Worm (Caenorhabditis elegans): ENCODE measurements around the gene nhr-175.

nhr-175 gene

ce11 chrV:13892457-13893375, 26.2 kb downstream of the nhr-175 start, which contains the start of gene sptl-3:
Gene sptl-3 (plus strand): TSS chrV:13893325.
- TF ChIP-seq ceh-13 (GFP tag; optimal IDR thresholded peaks at IDR 0.05) (no peak), pes-1 (GFP tag; IDR thresholded peaks at IDR 0.05) (no peak)

ce11 chrV:13893583-13893982, 27.1 kb downstream of the nhr-175 start:
- TF ChIP-seq sea-1 (GFP tag; conservative IDR thresholded peaks at IDR 0.05) = no peak
- no peak for TF ChIP-seq tbx-37 (GFP tag; conservative IDR thresholded peaks at IDR 0.05)
- no peak for TF ChIP-seq hnd-1 (tag; optimal IDR thresholded peaks at IDR 0.05)
- no peak for TF ChIP-seq ets-7 (tag; optimal IDR thresholded peaks at IDR 0.05)
- no peak for TF ChIP-seq B0310.2 (tag; optimal IDR thresholded peaks at IDR 0.05)
- TF ChIP-seq hmbx-1 (tag; optimal IDR thresholded peaks at IDR 0.05) = no peak
- no peak for TF ChIP-seq tra-4 (tag; optimal IDR thresholded peaks at IDR 0.05)
- TF ChIP-seq ceh-13 (GFP tag; optimal IDR thresholded peaks at IDR 0.05) = no peak
- no peak for TF ChIP-seq tbx-11 (GFP tag; IDR thresholded peaks at IDR 0.05)
- no peak for TF ChIP-seq flt-1 (GFP tag; IDR thresholded peaks at IDR 0.05)
- no peak for TF ChIP-seq aly-1 (tag; optimal IDR thresholded peaks at IDR 0.05)
- no peak for TF ChIP-seq hmg-4 (GFP tag; optimal IDR thresholded peaks at IDR 0.05)
- no peak for TF ChIP-seq ama-1 (optimal IDR thresholded peaks at IDR 0.05)
- TF ChIP-seq ceh-36 (tag; optimal IDR thresholded peaks at IDR 0.05) = no peak
- TF ChIP-seq scrt-1 (GFP tag; IDR thresholded peaks at IDR 0.05) = no peak
- no peak for TF ChIP-seq pes-1 (GFP tag; IDR thresholded peaks at IDR 0.05)

- TF ChIP-seq tbx-11 (GFP tag; IDR thresholded peaks at IDR 0.05) (no peak), ceh-13 (GFP tag; optimal IDR thresholded peaks at IDR 0.05) (no peak), ama-1 (optimal IDR thresholded peaks at IDR 0.05) (no peak), flt-1 (GFP tag; IDR thresholded peaks at IDR 0.05) (no peak), tbx-37 (GFP tag; conservative IDR thresholded peaks at IDR 0.05) (no peak), ets-7 (tag; optimal IDR thresholded peaks at IDR 0.05) (no peak), hmbx-1 (tag; optimal IDR thresholded peaks at IDR 0.05) (no peak), scrt-1 (GFP tag; IDR thresholded peaks at IDR 0.05) (no peak), hnd-1 (tag; optimal IDR thresholded peaks at IDR 0.05) (no peak), aly-1 (tag; optimal IDR thresholded peaks at IDR 0.05) (no peak), tra-4 (tag; optimal IDR thresholded peaks at IDR 0.05) (no peak), ceh-36 (tag; optimal IDR thresholded peaks at IDR 0.05) (no peak), pes-1 (GFP tag; IDR thresholded peaks at IDR 0.05) (no peak), B0310.2 (tag; optimal IDR thresholded peaks at IDR 0.05) (no peak), F13C5.2 (tag; optimal IDR thresholded peaks at IDR 0.05) (no peak), hmg-4 (GFP tag; optimal IDR thresholded peaks at IDR 0.05) (no peak)
These were observed 31.9 kb downstream of the nhr-175 start, which contains the start of gene cyp-35C1 for ce11 chrV:13898356-13898755. Gene cyp-35C1 (minus strand): TSS chrV:13898487.

- TF ChIP-seq hmg-4 (GFP tag; optimal IDR thresholded peaks at IDR 0.05) (no peak), ceh-36 (tag; optimal IDR thresholded peaks at IDR 0.05) (no peak), tbx-37 (GFP tag; conservative IDR thresholded peaks at IDR 0.05) (no peak), tbx-11 (GFP tag; IDR thresholded peaks at IDR 0.05) (no peak), ets-7 (tag; optimal IDR thresholded peaks at IDR 0.05) (no peak), flt-1 (GFP tag; IDR thresholded peaks at IDR 0.05) (no peak), B0310.2 (tag; optimal IDR thresholded peaks at IDR 0.05) (no peak), hnd-1 (tag; optimal IDR thresholded peaks at IDR 0.05) (no peak), aly-1 (tag; optimal IDR thresholded peaks at IDR 0.05) (no peak), ceh-13 (GFP tag; optimal IDR thresholded peaks at IDR 0.05) (no peak), hmbx-1 (tag; optimal IDR thresholded peaks at IDR 0.05) (no peak), scrt-1 (GFP tag; IDR thresholded peaks at IDR 0.05) (no peak), ama-1 (optimal IDR thresholded peaks at IDR 0.05) (no peak), sea-1 (GFP tag; conservative IDR thresholded peaks at IDR 0.05) (no peak), tra-4 (tag; optimal IDR thresholded peaks at IDR 0.05) (no peak), F13C5.2 (tag; optimal IDR thresholded peaks at IDR 0.05) (no peak), pes-1 (GFP tag; IDR thresholded peaks at IDR 0.05) (no peak)
These were observed 32.7 kb downstream of the nhr-175 start, which contains the start of gene oac-3 for ce11 chrV:13899213-13899612. Gene oac-3 (plus strand): TSS chrV:13899513.

- no peak for TF ChIP-seq tbx-11 (GFP tag; IDR thresholded peaks at IDR 0.05)
- no peak for TF ChIP-seq ets-7 (tag; optimal IDR thresholded peaks at IDR 0.05)
- no peak for TF ChIP-seq hmbx-1 (tag; optimal IDR thresholded peaks at IDR 0.05)
- TF ChIP-seq F13C5.2 (tag; optimal IDR thresholded peaks at IDR 0.05) = no peak
- no peak for TF ChIP-seq ceh-36 (tag; optimal IDR thresholded peaks at IDR 0.05)
- TF ChIP-seq sea-1 (GFP tag; conservative IDR thresholded peaks at IDR 0.05) = no peak
- no peak for TF ChIP-seq flt-1 (GFP tag; IDR thresholded peaks at IDR 0.05)
- TF ChIP-seq hnd-1 (tag; optimal IDR thresholded peaks at IDR 0.05) = no peak
- no peak for TF ChIP-seq tbx-37 (GFP tag; conservative IDR thresholded peaks at IDR 0.05)
- TF ChIP-seq hmg-4 (GFP tag; optimal IDR thresholded peaks at IDR 0.05) = no peak
- TF ChIP-seq scrt-1 (GFP tag; IDR thresholded peaks at IDR 0.05) = no peak
- no peak for TF ChIP-seq aly-1 (tag; optimal IDR thresholded peaks at IDR 0.05)
- TF ChIP-seq tra-4 (tag; optimal IDR thresholded peaks at IDR 0.05) = no peak
- TF ChIP-seq ama-1 (optimal IDR thresholded peaks at IDR 0.05) = no peak
- TF ChIP-seq ceh-13 (GFP tag; optimal IDR thresholded peaks at IDR 0.05) = no peak
- no peak for TF ChIP-seq B0310.2 (tag; optimal IDR thresholded peaks at IDR 0.05)
- no peak for TF ChIP-seq pes-1 (GFP tag; IDR thresholded peaks at IDR 0.05)
These were observed 36.0 kb downstream of the nhr-175 start, which contains the start of gene C06B3.1 for ce11 chrV:13902495-13902894. Gene C06B3.1 (plus strand): TSS chrV:13902795.

- TF ChIP-seq tra-4 (tag; optimal IDR thresholded peaks at IDR 0.05) = no peak
- TF ChIP-seq pes-1 (GFP tag; IDR thresholded peaks at IDR 0.05) = no peak
- no peak for TF ChIP-seq B0310.2 (tag; optimal IDR thresholded peaks at IDR 0.05)
- no peak for TF ChIP-seq hnd-1 (tag; optimal IDR thresholded peaks at IDR 0.05)
- no peak for TF ChIP-seq sea-1 (GFP tag; conservative IDR thresholded peaks at IDR 0.05)
- TF ChIP-seq ets-7 (tag; optimal IDR thresholded peaks at IDR 0.05) = no peak
- no peak for TF ChIP-seq hmbx-1 (tag; optimal IDR thresholded peaks at IDR 0.05)
- no peak for TF ChIP-seq scrt-1 (GFP tag; IDR thresholded peaks at IDR 0.05)
- no peak for TF ChIP-seq tbx-37 (GFP tag; conservative IDR thresholded peaks at IDR 0.05)
- TF ChIP-seq ceh-36 (tag; optimal IDR thresholded peaks at IDR 0.05) = no peak
- no peak for TF ChIP-seq aly-1 (tag; optimal IDR thresholded peaks at IDR 0.05)
- TF ChIP-seq tbx-11 (GFP tag; IDR thresholded peaks at IDR 0.05) = no peak
- TF ChIP-seq ceh-13 (GFP tag; optimal IDR thresholded peaks at IDR 0.05) = no peak
- TF ChIP-seq ama-1 (optimal IDR thresholded peaks at IDR 0.05) = no peak
- TF ChIP-seq hmg-4 (GFP tag; optimal IDR thresholded peaks at IDR 0.05) = no peak
- no peak for TF ChIP-seq flt-1 (GFP tag; IDR thresholded peaks at IDR 0.05)
- TF ChIP-seq F13C5.2 (tag; optimal IDR thresholded peaks at IDR 0.05) = no peak
These were observed 38.0 kb downstream of the nhr-175 start, which contains the start of gene stdh-3 for ce11 chrV:13904446-13904845. Gene stdh-3 (plus strand): TSS chrV:13904611.

All from whole organism, early embryonic.